Worm (Caenorhabditis elegans) whole organism, young adult: Measurements from ENCODE around the gene nsph-4.3.
"Not testable (repeated sequence)": the region's sequence is repeated elsewhere in the genome, so short reads cannot be mapped to it uniquely, and the experiment has no call there.

Source experiments
- B0261.1 ChIP-seq: sonication (generic microtip); optimal IDR thresholded peaks from 2 replicates; lab custom pipeline; 2016; ENCODE audit warnings: mild to moderate bottlenecking, missing genetic modification characterization, moderate library complexity, missing compliant biosample characterization
- C06A6.2 ChIP-seq: fragments of 200-800 bp; sonication (Bioruptor generic); conservative IDR thresholded peaks from 2 replicates; pipeline ENCODE4 v1.3.6; 2022; ENCODE audit warnings: missing genetic modification characterization, missing compliant biosample characterization
- C17E4.6 ChIP-seq: fragments of 200-800 bp; sonication (Bioruptor generic); IDR thresholded peaks from 2 replicates; pipeline ENCODE4 v1.3.6; 2022; ENCODE audit warnings: missing genetic modification reagents, missing genetic modification characterization, missing compliant biosample characterization
- F23B12.7 ChIP-seq: sonication (generic microtip); optimal IDR thresholded peaks from 2 replicates; lab custom pipeline; 2017; ENCODE audit warnings: missing genetic modification characterization, mild to moderate bottlenecking, missing compliant biosample characterization, antibody characterized with exemption, moderate library complexity; ENCODE audit not compliant: insufficient read depth
- F33H1.4 ChIP-seq: fragments of 200-800 bp; sonication (Bioruptor generic); IDR thresholded peaks from 2 replicates; pipeline ENCODE4 v1.3.6; 2022; ENCODE audit warnings: missing genetic modification reagents, missing genetic modification characterization, missing compliant biosample characterization
- F52B5.7 ChIP-seq: sonication (generic microtip); optimal IDR thresholded peaks from 2 replicates; lab custom pipeline; 2016; ENCODE audit warnings: mild to moderate bottlenecking, missing genetic modification characterization, missing compliant biosample characterization
- T07F8.4 ChIP-seq: sonication (generic microtip); optimal IDR thresholded peaks from 2 replicates; lab custom pipeline; 2016; ENCODE audit warnings: mild to moderate bottlenecking, missing genetic modification characterization, moderate library complexity, missing compliant biosample characterization
- Y53G8AR.9 ChIP-seq: fragments of 200-800 bp; sonication (Bioruptor generic); conservative IDR thresholded peaks from 2 replicates; pipeline ENCODE4 v1.3.6; 2022; ENCODE audit warnings: missing genetic modification reagents, missing genetic modification characterization, missing compliant biosample characterization
- Y67H2A.10 ChIP-seq: fragments of 200-800 bp; sonication (Bioruptor generic); conservative IDR thresholded peaks from 2 replicates; pipeline ENCODE4 v1.3.6; 2022; ENCODE audit warnings: missing genetic modification reagents, missing genetic modification characterization, missing compliant biosample characterization
- ZK185.1 ChIP-seq: sonication (generic microtip); optimal IDR thresholded peaks from 2 replicates; lab custom pipeline; 2016; ENCODE audit warnings: mild to moderate bottlenecking, missing genetic modification characterization, missing compliant biosample characterization; ENCODE audit not compliant: poor library complexity, severe bottlenecking
- ama-1 ChIP-seq, 3 experiments: fragments of 150-350 bp in 1 of 3; sonication (generic microtip) in 2 of 3; optimal IDR thresholded peaks; 2 replicates each; lab custom pipeline; 2014 to 2018; ENCODE audit warnings: missing biosample characterization in 2 of 3, missing genetic modification characterization in 2 of 3, missing genetic modification reagents in 2 of 3
- atf-7 ChIP-seq: sonication (generic microtip); optimal IDR thresholded peaks from 2 replicates; lab custom pipeline; 2017; ENCODE audit warnings: mild to moderate bottlenecking, missing genetic modification characterization, missing compliant biosample characterization
- attf-3 ChIP-seq: fragments of 200-800 bp; sonication (Bioruptor generic); conservative IDR thresholded peaks from 2 replicates; pipeline ENCODE4 v1.3.6; 2022; ENCODE audit warnings: missing genetic modification reagents, missing genetic modification characterization, missing compliant biosample characterization
- attf-5 ChIP-seq: fragments of 200-800 bp; sonication (Bioruptor generic); optimal IDR thresholded peaks from 2 replicates; lab custom pipeline; 2018; ENCODE audit warnings: mild to moderate bottlenecking, missing genetic modification characterization, missing compliant biosample characterization
- bed-1 ChIP-seq: fragments of 200-800 bp; sonication (Bioruptor generic); IDR thresholded peaks from 2 replicates; pipeline ENCODE4 v1.3.6; 2022; ENCODE audit warnings: missing genetic modification reagents, missing genetic modification characterization, missing compliant biosample characterization
- cebp-1 ChIP-seq, 2 experiments: fragments of 200-800 bp in 1 of 2; sonication (Bioruptor generic) in 1 of 2; sonication (generic microtip) in 1 of 2; IDR thresholded peaks in 1 of 2; optimal IDR thresholded peaks in 1 of 2; 2 replicates each; pipeline versions ENCODE4 v1.3.6 to Lab custom; 2017 to 2022; ENCODE audit warnings: missing compliant biosample characterization in 2 of 2, missing genetic modification characterization in 2 of 2, mild to moderate bottlenecking in 1 of 2, missing genetic modification reagents in 1 of 2, moderate library complexity in 1 of 2
- chd-7 ChIP-seq: sonication (generic microtip); optimal IDR thresholded peaks from 2 replicates; lab custom pipeline; 2016; ENCODE audit warnings: mild to moderate bottlenecking, missing genetic modification characterization, moderate library complexity, missing compliant biosample characterization
- dpl-1 ChIP-seq: fragments of 150-350 bp; optimal IDR thresholded peaks from 2 replicates; lab custom pipeline; 2014; ENCODE audit warnings: missing biosample characterization, missing genetic modification reagents, missing genetic modification characterization
- efl-1 ChIP-seq: fragments of 150-350 bp; optimal IDR thresholded peaks from 2 replicates; lab custom pipeline; 2014; ENCODE audit warnings: missing biosample characterization, missing genetic modification reagents, missing genetic modification characterization
- egl-18 ChIP-seq: fragments of 200-800 bp; sonication (Bioruptor generic); IDR thresholded peaks from 2 replicates; pipeline ENCODE4 v1.3.6; 2022; ENCODE audit warnings: missing genetic modification reagents, missing genetic modification characterization, missing compliant biosample characterization
- egrh-3 ChIP-seq: fragments of 200-800 bp; sonication (Bioruptor generic); IDR thresholded peaks from 2 replicates; pipeline ENCODE4 v1.3.6; 2022; ENCODE audit warnings: missing genetic modification reagents, missing genetic modification characterization, missing compliant biosample characterization
- him-1 ChIP-seq: sonication (generic microtip); optimal IDR thresholded peaks from 2 replicates; lab custom pipeline; 2016; ENCODE audit warnings: missing genotype, missing genetic modification reagents, missing genetic modification characterization, missing compliant biosample characterization
- hlh-12 ChIP-seq: sonication (generic microtip); optimal IDR thresholded peaks from 2 replicates; lab custom pipeline; 2016; ENCODE audit warnings: missing genetic modification characterization, missing compliant biosample characterization
- hlh-26 ChIP-seq: fragments of 200-800 bp; sonication (Bioruptor generic); conservative IDR thresholded peaks from 2 replicates; pipeline ENCODE4 v1.3.6; 2022; ENCODE audit warnings: missing genetic modification reagents, missing genetic modification characterization, missing compliant biosample characterization
- hrde-1 ChIP-seq: sonication (generic microtip); optimal IDR thresholded peaks from 2 replicates; lab custom pipeline; 2016; ENCODE audit warnings: missing genetic modification characterization, mild to moderate bottlenecking, missing compliant biosample characterization, moderate library complexity, missing genotype, missing genetic modification reagents, borderline replicate concordance
- let-607 ChIP-seq, 2 experiments: fragments of 200-800 bp in 1 of 2; sonication (Bioruptor generic) in 1 of 2; sonication (generic microtip) in 1 of 2; optimal IDR thresholded peaks; 2 replicates each; lab custom pipeline; 2016 to 2018; ENCODE audit warnings: mild to moderate bottlenecking in 2 of 2, missing compliant biosample characterization in 2 of 2, missing genetic modification characterization in 2 of 2, moderate library complexity in 2 of 2, missing genotype in 1 of 2
- madf-3 ChIP-seq: fragments of 200-800 bp; sonication (Bioruptor generic); IDR thresholded peaks from 2 replicates; pipeline ENCODE4 v1.3.6; 2022; ENCODE audit warnings: missing genetic modification reagents, missing genetic modification characterization, missing compliant biosample characterization
- madf-8 ChIP-seq: fragments of 200-800 bp; sonication (Bioruptor generic); conservative IDR thresholded peaks from 2 replicates; pipeline ENCODE4 v1.3.6; 2022; ENCODE audit warnings: missing genetic modification reagents, missing genetic modification characterization, missing compliant biosample characterization
- mes-4 ChIP-seq: sonication (generic microtip); optimal IDR thresholded peaks from 2 replicates; lab custom pipeline; 2016; ENCODE audit warnings: missing genotype, missing genetic modification characterization, missing compliant biosample characterization
- nfya-1 ChIP-seq: sonication (generic microtip); optimal IDR thresholded peaks from 2 replicates; lab custom pipeline; 2017; ENCODE audit warnings: antibody characterized with exemption, missing compliant biosample characterization, missing genetic modification characterization, borderline replicate concordance; ENCODE audit not compliant: insufficient read depth
- nhr-80 ChIP-seq: sonication (generic microtip); optimal IDR thresholded peaks from 2 replicates; lab custom pipeline; 2016; ENCODE audit warnings: missing genetic modification characterization, missing compliant biosample characterization
- nhr-90 ChIP-seq: sonication (generic microtip); optimal IDR thresholded peaks from 2 replicates; lab custom pipeline; 2016; ENCODE audit warnings: missing genotype, mild to moderate bottlenecking, missing genetic modification characterization, missing compliant biosample characterization
- repo-1 ChIP-seq: sonication (generic microtip); optimal IDR thresholded peaks from 2 replicates; lab custom pipeline; 2017; ENCODE audit warnings: mild to moderate bottlenecking, missing genetic modification characterization, missing compliant biosample characterization
- tbx-9 ChIP-seq: sonication (generic microtip); optimal IDR thresholded peaks from 2 replicates; lab custom pipeline; 2016; ENCODE audit warnings: borderline replicate concordance, missing genetic modification characterization, inconsistent platforms, missing compliant biosample characterization
- xnd-1 ChIP-seq: sonication (generic microtip); optimal IDR thresholded peaks from 2 replicates; lab custom pipeline; 2016; ENCODE audit warnings: missing genotype, missing genetic modification reagents, missing genetic modification characterization, missing compliant biosample characterization
- zfh-2 ChIP-seq: fragments of 200-800 bp; sonication (Bioruptor generic); conservative IDR thresholded peaks from 2 replicates; pipeline ENCODE4 v1.3.6; 2022; ENCODE audit warnings: missing genetic modification reagents, missing genetic modification characterization, missing compliant biosample characterization
- zim-3 ChIP-seq: sonication (generic microtip); optimal IDR thresholded peaks from 2 replicates; lab custom pipeline; 2017; ENCODE audit warnings: mild to moderate bottlenecking, missing genetic modification characterization, moderate library complexity, missing compliant biosample characterization
- ztf-18 ChIP-seq: sonication (generic microtip); optimal IDR thresholded peaks from 2 replicates; lab custom pipeline; 2016; ENCODE audit warnings: missing genotype, mild to moderate bottlenecking, missing genetic modification characterization, missing compliant biosample characterization
- ztf-28 ChIP-seq: fragments of 200-800 bp; sonication (Bioruptor generic); IDR thresholded peaks from 2 replicates; pipeline ENCODE4 v1.3.6; 2022; ENCODE audit warnings: missing genetic modification reagents, missing genetic modification characterization, missing compliant biosample characterization

Gene nsph-4.3

DNA sequence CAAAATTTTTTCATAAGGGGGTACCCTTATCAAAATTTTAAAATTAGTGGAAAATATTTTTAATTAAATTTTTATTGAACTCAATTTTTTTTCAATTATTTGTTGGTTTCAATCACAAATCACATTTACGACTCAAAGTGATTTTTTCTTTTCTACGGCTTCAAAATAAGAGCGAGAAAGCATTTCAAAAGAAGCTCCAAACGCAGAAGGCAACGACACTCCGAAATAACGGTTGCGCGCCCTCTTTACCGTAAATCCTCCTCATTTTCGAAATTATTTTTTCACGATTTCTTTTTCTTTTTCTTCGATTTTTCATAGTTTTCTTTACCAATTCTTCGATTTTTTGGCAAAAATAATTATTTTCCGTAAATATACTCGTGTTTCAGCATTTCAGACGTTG is 8.0 kb downstream of the nsph-4.3 start:
- peak; percentile 86 for TF ChIP-seq attf-3 (GFP tag; lab: Robert Waterston, UW)

DNA sequence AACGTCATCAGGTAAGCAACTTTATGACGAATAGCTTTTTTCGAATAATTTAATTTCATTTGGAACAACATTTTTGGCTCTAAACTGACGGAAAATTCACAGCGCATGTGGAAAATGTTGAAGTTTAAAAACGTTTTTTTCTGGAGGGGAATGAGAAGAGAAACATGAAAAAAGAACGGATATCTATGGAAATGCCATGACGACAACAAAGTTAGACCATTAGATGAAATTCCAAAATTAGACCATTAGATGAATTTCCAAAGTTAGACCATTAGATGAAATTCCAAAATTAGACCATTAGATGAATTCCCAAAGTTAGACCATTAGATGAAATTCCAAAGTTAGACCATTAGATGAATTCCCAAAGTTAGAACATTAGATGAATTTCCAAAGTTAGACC is 14.6 kb downstream of the nsph-4.3 start, which contains the start of gene Y80D4G.2:
Y80D4G.2 (minus strand) TSS at position 101 of the 400 bp plus-strand sequence.
- TF ChIP-seq nhr-90, zim-3, T07F8.4 (tag; lab: Kevin White, UChicago): not testable (repeated sequence)

DNA sequence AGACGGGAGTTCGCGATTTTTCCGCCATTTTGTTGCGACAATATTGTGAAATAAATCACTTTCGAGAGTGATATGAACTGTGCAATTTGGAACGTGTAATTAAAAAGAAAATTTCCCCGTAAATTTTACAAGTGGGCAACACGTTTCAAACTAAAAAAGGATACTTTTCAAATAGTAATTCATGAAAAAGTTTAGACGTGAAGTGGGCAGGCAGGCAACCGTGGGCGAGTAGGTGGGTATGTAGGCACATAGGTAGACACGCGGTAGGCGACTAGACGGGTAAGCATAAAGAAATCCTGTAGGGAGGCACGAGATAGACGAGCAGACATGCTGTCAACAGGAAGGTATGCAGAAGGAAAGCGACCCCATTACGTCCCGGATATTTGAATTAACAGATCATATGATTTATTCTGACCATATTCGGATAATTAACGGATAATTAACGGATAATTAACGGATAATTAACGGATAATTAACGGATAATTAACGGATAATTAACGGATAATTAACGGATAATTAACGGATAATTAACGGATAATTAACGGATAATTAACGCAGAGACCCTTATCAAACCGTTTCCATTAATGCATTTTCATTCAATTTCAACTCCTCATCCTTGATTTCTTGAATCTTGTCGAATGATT is 15.7 kb downstream of the nsph-4.3 start, which contains the start of gene R13A5.11:
R13A5.11 (minus strand) TSS at position 51 of the 644 bp plus-strand sequence.
- TF ChIP-seq ztf-28 (GFP tag; lab: Robert Waterston, UW) = no peak
- no peak for TF ChIP-seq C17E4.6
- TF ChIP-seq C06A6.2 = no peak
- TF ChIP-seq atf-7 = no peak
- TF ChIP-seq madf-3 = no peak
- TF ChIP-seq attf-3 (GFP tag; lab: Robert Waterston, UW) = no peak
- TF ChIP-seq hrde-1 (tag; lab: Kevin White, UChicago) = no peak

- TF ChIP-seq Y53G8AR.9 = no peak
- TF ChIP-seq B0261.1 (tag; lab: Kevin White, UChicago) = no peak
- no peak for TF ChIP-seq cebp-1 (GFP tag; IDR thresholded peaks at IDR 0.05; lab: Robert Waterston, UW)
- no peak for TF ChIP-seq cebp-1 (tag; optimal IDR thresholded peaks at IDR 0.05; lab: Kevin White, UChicago)
- no peak for TF ChIP-seq attf-5
- no peak for TF ChIP-seq chd-7 (tag; lab: Kevin White, UChicago)
- no peak for TF ChIP-seq nfya-1 (tag; lab: Kevin White, UChicago)
- TF ChIP-seq repo-1 (tag; lab: Kevin White, UChicago) = no peak
- no peak for TF ChIP-seq ZK185.1 (tag; lab: Kevin White, UChicago)
- no peak for TF ChIP-seq xnd-1 (tag; lab: Kevin White, UChicago)
- no peak for TF ChIP-seq tbx-9
Observed at ce11 chrIII:7588214-7588613, 20.9 kb downstream of the nsph-4.3 start, which contains the start of gene R13A5.15. R13A5.15 (minus strand) TSS chrIII:7588314.

DNA sequence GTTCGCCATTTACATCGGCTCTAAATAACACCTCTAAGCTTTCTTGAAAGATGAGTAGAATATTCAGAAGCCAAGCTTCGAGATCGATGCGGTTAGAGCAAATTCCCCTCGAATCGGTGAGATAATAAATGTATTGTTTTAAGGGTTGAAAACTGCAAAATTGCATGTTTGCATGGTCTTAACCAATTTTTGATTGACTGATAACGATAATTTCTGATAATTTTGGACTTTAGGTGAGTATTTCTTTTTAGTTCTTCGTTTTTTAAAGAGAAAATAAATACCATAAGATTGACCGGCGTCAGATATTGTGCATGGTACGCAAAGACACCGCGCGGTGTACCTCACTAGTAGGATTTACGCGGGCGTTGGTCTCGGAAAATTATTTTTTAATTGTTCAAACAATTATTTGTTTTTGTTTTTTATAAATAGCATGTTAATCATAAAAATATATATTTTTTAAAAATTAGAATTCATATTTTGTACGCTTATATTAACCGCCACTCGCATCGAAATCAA is 24.9 kb downstream of the nsph-4.3 start, which contains the start of gene cup-5:
cup-5 (plus strand) TSS at position 51 of the 516 bp plus-strand sequence.
- TF ChIP-seq ztf-18 (tag; lab: Kevin White, UChicago) = peak; percentile 24
- TF ChIP-seq chd-7 (tag; lab: Kevin White, UChicago) = no peak
- TF ChIP-seq F52B5.7 (tag; lab: Kevin White, UChicago) = no peak
- TF ChIP-seq zfh-2 (GFP tag; lab: Robert Waterston, UW) = no peak
- TF ChIP-seq F33H1.4 (GFP tag; lab: Robert Waterston, UW) = peak; percentile 45; the same call in 1 of the 2 replicates
- TF ChIP-seq dpl-1 = peak; percentile 37
- TF ChIP-seq F23B12.7 (tag; lab: Kevin White, UChicago) = peak; percentile 37
- TF ChIP-seq hlh-12 (tag; lab: Kevin White, UChicago) = no peak
- TF ChIP-seq nhr-80 (tag; lab: Kevin White, UChicago) = peak; percentile 47
- no peak for TF ChIP-seq bed-1 (GFP tag; lab: Robert Waterston, UW)
- TF ChIP-seq egl-18 = no peak
- no peak for TF ChIP-seq ama-1 (optimal IDR thresholded peaks at IDR 0.05; lab: Kevin White, UChicago)
- TF ChIP-seq ama-1 (GFP tag; optimal IDR thresholded peaks at IDR 0.05; lab: Kevin White, UChicago) = no peak
- no peak for TF ChIP-seq let-607 (tag; optimal IDR thresholded peaks at IDR 0.05; lab: Kevin White, UChicago)
- no peak for TF ChIP-seq him-1 (tag; lab: Kevin White, UChicago)
- no peak for TF ChIP-seq mes-4
- no peak for TF ChIP-seq egrh-3 (GFP tag; lab: Robert Waterston, UW)
- TF ChIP-seq hlh-26 (GFP tag; lab: Robert Waterston, UW) = no peak
- peak; percentile 48 for TF ChIP-seq madf-8 (GFP tag; lab: Robert Waterston, UW)
- TF ChIP-seq repo-1 (tag; lab: Kevin White, UChicago) = no peak
- no peak for TF ChIP-seq Y67H2A.10
- peak; percentile 76 for TF ChIP-seq efl-1 (GFP tag; lab: Kevin White, UChicago)
